Worm (Caenorhabditis elegans) whole organism, young adult: ENCODE results near the gene R102.11.

Experiments used
- B0035.1 ChIP-seq: sonication (generic microtip); optimal IDR thresholded peaks from 2 replicates; lab custom pipeline; 2016; ENCODE audit warnings: missing genetic modification characterization, mild to moderate bottlenecking, missing compliant biosample characterization, missing genotype, missing genetic modification reagents
- B0336.3 ChIP-seq: fragments of 200-800 bp; sonication (Bioruptor generic); IDR thresholded peaks from 2 replicates; pipeline ENCODE4 v1.3.6; 2022; ENCODE audit warnings: missing genetic modification characterization, missing compliant biosample characterization
- C06A6.2 ChIP-seq: fragments of 200-800 bp; sonication (Bioruptor generic); conservative IDR thresholded peaks from 2 replicates; pipeline ENCODE4 v1.3.6; 2022; ENCODE audit warnings: missing genetic modification characterization, missing compliant biosample characterization
- C17E4.6 ChIP-seq: fragments of 200-800 bp; sonication (Bioruptor generic); IDR thresholded peaks from 2 replicates; pipeline ENCODE4 v1.3.6; 2022; ENCODE audit warnings: missing genetic modification reagents, missing genetic modification characterization, missing compliant biosample characterization
- D2030.7 ChIP-seq: fragments of 200-800 bp; sonication (Bioruptor generic); IDR thresholded peaks from 2 replicates; pipeline ENCODE4 v1.3.6; 2022; ENCODE audit warnings: missing genetic modification reagents, missing genetic modification characterization, missing compliant biosample characterization
- F22D6.2 ChIP-seq: sonication (generic microtip); optimal IDR thresholded peaks from 2 replicates; lab custom pipeline; 2016; ENCODE audit warnings: mild to moderate bottlenecking, missing genetic modification characterization, missing compliant biosample characterization
- F57C9.4 ChIP-seq: sonication (generic microtip); optimal IDR thresholded peaks from 2 replicates; lab custom pipeline; 2017; ENCODE audit warnings: mild to moderate bottlenecking, missing genetic modification characterization, missing compliant biosample characterization
- Y95B8A.8 ChIP-seq: fragments of 200-800 bp; sonication (Bioruptor generic); IDR thresholded peaks from 2 replicates; pipeline ENCODE4 v1.3.6; 2022; ENCODE audit warnings: missing genetic modification reagents, missing genetic modification characterization, missing compliant biosample characterization
- akir-1 ChIP-seq: fragments of 200-800 bp; sonication (Bioruptor generic); optimal IDR thresholded peaks from 2 replicates; lab custom pipeline; 2018; ENCODE audit warnings: mild to moderate bottlenecking, missing genetic modification characterization, moderate library complexity, missing compliant biosample characterization
- ama-1 ChIP-seq, 3 experiments: fragments of 150-350 bp in 1 of 3; sonication (generic microtip) in 2 of 3; optimal IDR thresholded peaks; 2 replicates each; lab custom pipeline; 2014 to 2018; ENCODE audit warnings: missing biosample characterization in 2 of 3, missing genetic modification characterization in 2 of 3, missing genetic modification reagents in 2 of 3
- aptf-2 ChIP-seq: fragments of 200-800 bp; sonication (Bioruptor generic); conservative IDR thresholded peaks from 2 replicates; pipeline ENCODE4 v1.3.6; 2022; ENCODE audit warnings: missing genetic modification reagents, missing genetic modification characterization, missing compliant biosample characterization
- ceh-100 ChIP-seq: fragments of 200-800 bp; sonication (Bioruptor generic); IDR thresholded peaks from 2 replicates; pipeline ENCODE4 v1.3.6; 2022; ENCODE audit warnings: missing genetic modification reagents, missing genetic modification characterization, missing compliant biosample characterization
- chd-7 ChIP-seq: sonication (generic microtip); optimal IDR thresholded peaks from 2 replicates; lab custom pipeline; 2016; ENCODE audit warnings: mild to moderate bottlenecking, missing genetic modification characterization, moderate library complexity, missing compliant biosample characterization
- die-1 ChIP-seq: sonication (generic microtip); optimal IDR thresholded peaks from 2 replicates; lab custom pipeline; 2016; ENCODE audit warnings: missing genotype, mild to moderate bottlenecking, missing genetic modification characterization, missing compliant biosample characterization
- dox-1 ChIP-seq: fragments of 200-800 bp; sonication (Bioruptor generic); IDR thresholded peaks from 2 replicates; pipeline ENCODE4 v1.3.6; 2022; ENCODE audit warnings: missing genetic modification reagents, missing genetic modification characterization, missing compliant biosample characterization
- dpl-1 ChIP-seq: fragments of 150-350 bp; optimal IDR thresholded peaks from 2 replicates; lab custom pipeline; 2014; ENCODE audit warnings: missing biosample characterization, missing genetic modification reagents, missing genetic modification characterization
- efl-1 ChIP-seq: fragments of 150-350 bp; optimal IDR thresholded peaks from 2 replicates; lab custom pipeline; 2014; ENCODE audit warnings: missing biosample characterization, missing genetic modification reagents, missing genetic modification characterization
- egl-44 ChIP-seq: fragments of 200-800 bp; sonication (Bioruptor generic); IDR thresholded peaks from 2 replicates; pipeline ENCODE4 v1.3.6; 2022; ENCODE audit warnings: missing genetic modification reagents, missing genetic modification characterization, missing compliant biosample characterization
- hmg-1.2 ChIP-seq: fragments of 200-800 bp; sonication (Bioruptor generic); IDR thresholded peaks from 2 replicates; pipeline ENCODE4 v1.3.6; 2022; ENCODE audit warnings: missing genetic modification reagents, missing genetic modification characterization, missing compliant biosample characterization
- hmg-20 ChIP-seq: fragments of 200-800 bp; sonication (Bioruptor generic); IDR thresholded peaks from 2 replicates; pipeline ENCODE4 v1.3.6; 2022; ENCODE audit warnings: missing genetic modification reagents, missing genetic modification characterization, missing compliant biosample characterization
- lag-1 ChIP-seq: fragments of 200-800 bp; sonication (Bioruptor generic); IDR thresholded peaks from 2 replicates; pipeline ENCODE4 v1.3.6; 2022; ENCODE audit warnings: missing genetic modification reagents, missing genetic modification characterization, missing compliant biosample characterization
- let-607 ChIP-seq, 2 experiments: fragments of 200-800 bp in 1 of 2; sonication (Bioruptor generic) in 1 of 2; sonication (generic microtip) in 1 of 2; optimal IDR thresholded peaks; 2 replicates each; lab custom pipeline; 2016 to 2018; ENCODE audit warnings: mild to moderate bottlenecking in 2 of 2, missing compliant biosample characterization in 2 of 2, missing genetic modification characterization in 2 of 2, moderate library complexity in 2 of 2, missing genotype in 1 of 2
- lsl-1 ChIP-seq: fragments of 200-800 bp; sonication (Bioruptor generic); optimal IDR thresholded peaks from 2 replicates; lab custom pipeline; 2018; ENCODE audit warnings: mild to moderate bottlenecking, missing genetic modification characterization, moderate library complexity, missing compliant biosample characterization
- madf-6 ChIP-seq: fragments of 200-800 bp; sonication (Bioruptor generic); IDR thresholded peaks from 2 replicates; pipeline ENCODE4 v1.3.6; 2022; ENCODE audit warnings: missing genetic modification reagents, missing genetic modification characterization, missing compliant biosample characterization
- madf-8 ChIP-seq: fragments of 200-800 bp; sonication (Bioruptor generic); conservative IDR thresholded peaks from 2 replicates; pipeline ENCODE4 v1.3.6; 2022; ENCODE audit warnings: missing genetic modification reagents, missing genetic modification characterization, missing compliant biosample characterization
- mel-28 ChIP-seq: sonication (generic microtip); optimal IDR thresholded peaks from 2 replicates; lab custom pipeline; 2016; ENCODE audit warnings: borderline replicate concordance, mild to moderate bottlenecking, missing genetic modification characterization, missing compliant biosample characterization
- mxl-1 ChIP-seq: sonication (generic microtip); optimal IDR thresholded peaks from 2 replicates; lab custom pipeline; 2016; ENCODE audit warnings: missing genetic modification characterization, missing compliant biosample characterization
- nfya-1 ChIP-seq: sonication (generic microtip); optimal IDR thresholded peaks from 2 replicates; lab custom pipeline; 2017; ENCODE audit warnings: antibody characterized with exemption, missing compliant biosample characterization, missing genetic modification characterization, borderline replicate concordance; ENCODE audit not compliant: insufficient read depth
- nfyb-1 ChIP-seq: fragments of 200-800 bp; sonication (Bioruptor generic); IDR thresholded peaks from 2 replicates; pipeline ENCODE4 v1.3.6; 2022; ENCODE audit warnings: missing genetic modification reagents, missing genetic modification characterization, missing compliant biosample characterization
- nhr-80 ChIP-seq: sonication (generic microtip); optimal IDR thresholded peaks from 2 replicates; lab custom pipeline; 2016; ENCODE audit warnings: missing genetic modification characterization, missing compliant biosample characterization
- rpc-1 ChIP-seq, 2 experiments: fragments of 150-350 bp in 1 of 2; sonication (generic microtip) in 1 of 2; optimal IDR thresholded peaks; 2 replicates each; lab custom pipeline; 2014 to 2018; ENCODE audit warnings: missing biosample characterization in 1 of 2, missing genetic modification characterization in 1 of 2, missing genetic modification reagents in 1 of 2, missing genotype in 1 of 2
- snpc-1.1 ChIP-seq: sonication (generic microtip); optimal IDR thresholded peaks from 2 replicates; lab custom pipeline; 2017; ENCODE audit warnings: missing genetic modification characterization, mild to moderate bottlenecking, missing compliant biosample characterization, antibody characterized with exemption, moderate library complexity, missing genotype, missing genetic modification reagents; ENCODE audit not compliant: insufficient read depth
- snpc-3.4 ChIP-seq: sonication (generic microtip); optimal IDR thresholded peaks from 2 replicates; lab custom pipeline; 2017; ENCODE audit warnings: missing genetic modification characterization, mild to moderate bottlenecking, missing compliant biosample characterization, antibody characterized with exemption, moderate library complexity, missing genotype, missing genetic modification reagents
- somi-1 ChIP-seq: fragments of 200-800 bp; sonication (Bioruptor generic); optimal IDR thresholded peaks from 2 replicates; lab custom pipeline; 2018; ENCODE audit warnings: mild to moderate bottlenecking, missing genetic modification characterization, missing compliant biosample characterization
- xnd-1 ChIP-seq: sonication (generic microtip); optimal IDR thresholded peaks from 2 replicates; lab custom pipeline; 2016; ENCODE audit warnings: missing genotype, missing genetic modification reagents, missing genetic modification characterization, missing compliant biosample characterization
- ztf-26 ChIP-seq: sonication (generic microtip); optimal IDR thresholded peaks from 2 replicates; lab custom pipeline; 2017; ENCODE audit warnings: missing genetic modification characterization, missing compliant biosample characterization
- ztf-3 ChIP-seq: fragments of 200-800 bp; sonication (Bioruptor generic); optimal IDR thresholded peaks from 2 replicates; lab custom pipeline; 2018; ENCODE audit warnings: mild to moderate bottlenecking, missing genetic modification characterization, missing compliant biosample characterization

Gene R102.11

ce11 chrIV:10727734-10728133 lies 28.2 kb upstream of the R102.11 start, which contains the start of gene ZC168.2:
Gene ZC168.2 (plus strand): TSS chrIV:10728034.
- TF ChIP-seq ztf-26 (tag; lab: Kevin White, UChicago), result no peak
- TF ChIP-seq akir-1 (GFP tag; lab: Kevin White, UChicago), result no peak
- no peak for TF ChIP-seq efl-1 (GFP tag; lab: Kevin White, UChicago)
- no peak for TF ChIP-seq chd-7 (tag; lab: Kevin White, UChicago)
- TF ChIP-seq F57C9.4 (tag; lab: Kevin White, UChicago), result no peak
- TF ChIP-seq egl-44 (GFP tag; lab: Robert Waterston, UW), result no peak
- TF ChIP-seq let-607 (tag; optimal IDR thresholded peaks at IDR 0.05; lab: Kevin White, UChicago), result no peak
- no peak for TF ChIP-seq C06A6.2 (GFP tag; lab: Robert Waterston, UW)
- no peak for TF ChIP-seq nfyb-1 (GFP tag; lab: Robert Waterston, UW)
- TF ChIP-seq snpc-3.4 (tag; lab: Kevin White, UChicago), result no peak

ce11 chrIV:10718865-10719264 lies 19.3 kb upstream of the R102.11 start:
- TF ChIP-seq ama-1 (optimal IDR thresholded peaks at IDR 0.05; lab: Kevin White, UChicago) (no peak), ama-1 (GFP tag; optimal IDR thresholded peaks at IDR 0.05; lab: Kevin White, UChicago) (no peak), mel-28 (tag; lab: Kevin White, UChicago) (no peak), snpc-1.1 (tag; lab: Kevin White, UChicago) (no peak), nfya-1 (tag; lab: Kevin White, UChicago) (no peak), dox-1 (no peak), B0336.3 (GFP tag; lab: Robert Waterston, UW) (no peak), rpc-1 (optimal IDR thresholded peaks at IDR 0.05; lab: Kevin White, UChicago) (no peak), rpc-1 (tag; optimal IDR thresholded peaks at IDR 0.05; lab: Kevin White, UChicago) (no peak), F22D6.2 (tag; lab: Kevin White, UChicago) (no peak), Y95B8A.8 (GFP tag; lab: Robert Waterston, UW) (no peak), hmg-20 (no peak), snpc-3.4 (tag; lab: Kevin White, UChicago) (no peak), hmg-1.2 (GFP tag; lab: Robert Waterston, UW) (no peak), lsl-1 (no peak), madf-6 (GFP tag; lab: Robert Waterston, UW) (no peak), nhr-80 (no peak)
- TF ChIP-seq, all 124 proteins: peak for 0

ce11 chrIV:10718075-10718474 lies 18.5 kb upstream of the R102.11 start:
- TF ChIP-seq ceh-100 (no peak), B0035.1 (tag; lab: Kevin White, UChicago) (no peak), madf-8 (no peak), D2030.7 (GFP tag; lab: Robert Waterston, UW) (no peak)

ce11 chrIV:10716348-10716747 lies 16.8 kb upstream of the R102.11 start, which contains the start of gene ncx-3:
Gene ncx-3 (plus strand): TSS chrIV:10716648.
- TF ChIP-seq somi-1 (GFP tag; lab: Kevin White, UChicago) (no peak), efl-1 (GFP tag; lab: Kevin White, UChicago) (no peak), C17E4.6 (GFP tag; lab: Robert Waterston, UW) (no peak), xnd-1 (tag; lab: Kevin White, UChicago) (no peak), F57C9.4 (tag; lab: Kevin White, UChicago) (no peak), aptf-2 (GFP tag; lab: Robert Waterston, UW) (no peak), mxl-1 (tag; lab: Kevin White, UChicago) (no peak), mel-28 (tag; lab: Kevin White, UChicago) (no peak), dpl-1 (GFP tag; lab: Kevin White, UChicago) (no peak), lag-1 (no peak), ztf-3 (GFP tag; lab: Kevin White, UChicago) (no peak), die-1 (tag; lab: Kevin White, UChicago) (no peak)
